Worm (Caenorhabditis elegans): Measurements from ENCODE around the gene C13A2.9.

C13A2.9 gene

ce11 chrV:7214802-7215201 lies 49.1 kb downstream of the C13A2.9 start, which contains the start of gene soap-1:
TSS of gene soap-1 (minus strand) at chrV:7214902.
- TF ChIP-seq unc-62 (GFP tag; optimal IDR thresholded peaks at IDR 0.05) = no peak

All from whole organism, dauer.